Fruit fly (Drosophila melanogaster) whole organism: ENCODE measurements around the gene pins.

ENCODE experiments used
- CG8478 ChIP-seq: fragments of >200 bp; optimal IDR thresholded peaks from 2 replicates; lab custom pipeline; 2018; ENCODE audit warnings: inconsistent platforms
- Dll ChIP-seq: fragments of >200 bp; optimal IDR thresholded peaks from 2 replicates; lab custom pipeline; 2017
- EcR ChIP-seq, 2 experiments: fragments of >200 bp; optimal IDR thresholded peaks; 2 replicates each; lab custom pipeline; 2017; ENCODE audit warnings: missing biosample characterization in 2 of 2, missing genetic modification characterization in 2 of 2, missing genetic modification reagents in 2 of 2
- pan ChIP-seq: fragments of >200 bp; optimal IDR thresholded peaks from 2 replicates; lab custom pipeline; 2017
- psq ChIP-seq: fragments of >200 bp; optimal IDR thresholded peaks from 2 replicates; lab custom pipeline; 2017

DNA sequence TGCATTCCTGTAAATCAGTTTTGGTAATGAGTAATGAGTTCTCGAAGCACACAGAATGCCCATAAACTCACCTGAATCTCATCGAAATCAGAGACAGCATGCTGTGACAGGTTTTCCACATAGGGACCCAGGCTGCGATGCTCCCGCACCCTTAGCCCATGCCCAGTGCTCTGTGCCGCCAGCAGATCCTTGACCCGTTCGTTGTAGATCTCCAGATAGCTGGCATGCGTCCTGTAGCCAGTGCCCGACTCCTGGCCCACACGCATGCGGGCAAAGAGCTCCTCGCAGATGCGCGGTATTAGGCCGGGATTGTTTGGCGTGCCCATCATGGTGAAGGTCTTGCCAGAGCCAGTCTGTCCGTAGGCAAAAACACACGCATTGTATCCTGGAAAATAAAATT is 29.9 kb upstream of the pins start:
- TF ChIP-seq CG8478 (lab: Kevin White, UChicago) (no peak), pan (lab: Kevin White, UChicago) (no peak), EcR (GFP tag; optimal IDR thresholded peaks at IDR 0.05; lab: Kevin White, UChicago) (no peak), Dll (lab: Kevin White, UChicago) (no peak), psq (lab: Kevin White, UChicago) (no peak)
